Worm (Caenorhabditis elegans): ENCODE measurements around the gene C14A6.5.

The C14A6.5 gene

ce11 chrV:18138695-18139094 lies 26.0 kb downstream of the C14A6.5 start, which contains the start of gene Y37H2A.10:
Gene Y37H2A.10 (plus strand): TSS chrV:18138995.
- TF ChIP-seq nhr-25 (tag; optimal IDR thresholded peaks at IDR 0.05) (no peak), ceh-16 (tag; optimal IDR thresholded peaks at IDR 0.05) (no peak), elt-3 (tag; optimal IDR thresholded peaks at IDR 0.05) (no peak), nhr-10 (tag; optimal IDR thresholded peaks at IDR 0.05) (no peak), sem-4 (tag; optimal IDR thresholded peaks at IDR 0.05) (no peak), crh-2 (tag; optimal IDR thresholded peaks at IDR 0.05) (no peak), sma-9 (GFP tag; optimal IDR thresholded peaks at IDR 0.05) (no peak), sma-9 (tag; optimal IDR thresholded peaks at IDR 0.05) (no peak), nhr-11 (tag; optimal IDR thresholded peaks at IDR 0.05) (no peak), F13H6.1 (tag; optimal IDR thresholded peaks at IDR 0.05) (no peak), ztf-11 (tag; optimal IDR thresholded peaks at IDR 0.05) (no peak), dmd-4 (tag; optimal IDR thresholded peaks at IDR 0.05) (no peak), unc-55 (GFP tag; optimal IDR thresholded peaks at IDR 0.05) (no peak), lsy-2 (tag; optimal IDR thresholded peaks at IDR 0.05) (no peak), nhr-12 (tag; optimal IDR thresholded peaks at IDR 0.05) (no peak), aly-2 (tag; optimal IDR thresholded peaks at IDR 0.05) (no peak)

ce11 chrV:18137679-18138078 lies 27.0 kb downstream of the C14A6.5 start:
- TF ChIP-seq nhr-23 (tag; optimal IDR thresholded peaks at IDR 0.05): no peak
- TF ChIP-seq unc-62 (GFP tag; optimal IDR thresholded peaks at IDR 0.05): no peak
- TF ChIP-seq nhr-129 (tag; optimal IDR thresholded peaks at IDR 0.05): no peak
- no peak for TF ChIP-seq egl-27 (tag; optimal IDR thresholded peaks at IDR 0.05)
- no peak for TF ChIP-seq elt-3 (tag; optimal IDR thresholded peaks at IDR 0.05)
- no peak for TF ChIP-seq ztf-11 (tag; optimal IDR thresholded peaks at IDR 0.05)
- TF ChIP-seq snpc-4 (tag; optimal IDR thresholded peaks at IDR 0.05): no peak
- TF ChIP-seq fos-1 (tag; optimal IDR thresholded peaks at IDR 0.05): no peak
- no peak for TF ChIP-seq mdl-1 (tag; optimal IDR thresholded peaks at IDR 0.05)
- no peak for TF ChIP-seq nhr-77 (tag; optimal IDR thresholded peaks at IDR 0.05)
- TF ChIP-seq ztf-1 (GFP tag; conservative IDR thresholded peaks at IDR 0.05): no peak
- TF ChIP-seq sma-9 (GFP tag; optimal IDR thresholded peaks at IDR 0.05): no peak
- no peak for TF ChIP-seq sma-9 (tag; optimal IDR thresholded peaks at IDR 0.05)
- no peak for TF ChIP-seq nhr-237 (tag; optimal IDR thresholded peaks at IDR 0.05)
- no peak for TF ChIP-seq crh-2 (tag; optimal IDR thresholded peaks at IDR 0.05)
- no peak for TF ChIP-seq nhr-21 (tag; optimal IDR thresholded peaks at IDR 0.05)
- no peak for TF ChIP-seq lin-39 (tag; optimal IDR thresholded peaks at IDR 0.05)
- TF ChIP-seq dmd-4 (tag; optimal IDR thresholded peaks at IDR 0.05): no peak
- TF ChIP-seq F13H6.1 (tag; optimal IDR thresholded peaks at IDR 0.05): no peak
- no peak for TF ChIP-seq peb-1 (tag; optimal IDR thresholded peaks at IDR 0.05)

- no peak for TF ChIP-seq skn-1 (tag; optimal IDR thresholded peaks at IDR 0.05)
- TF ChIP-seq unc-55 (GFP tag; optimal IDR thresholded peaks at IDR 0.05): no peak
- TF ChIP-seq F13H6.1 (tag; optimal IDR thresholded peaks at IDR 0.05): no peak
- no peak for TF ChIP-seq gmeb-1 (tag; optimal IDR thresholded peaks at IDR 0.05)
- TF ChIP-seq elt-1 (tag; optimal IDR thresholded peaks at IDR 0.05): no peak
- TF ChIP-seq Y55F3AM.14 (GFP tag; optimal IDR thresholded peaks at IDR 0.05): no peak
- TF ChIP-seq ZK546.5 (tag; optimal IDR thresholded peaks at IDR 0.05): no peak
- no peak for TF ChIP-seq mdl-1 (tag; optimal IDR thresholded peaks at IDR 0.05)
- no peak for TF ChIP-seq sem-4 (tag; optimal IDR thresholded peaks at IDR 0.05)
- no peak for TF ChIP-seq dmd-4 (tag; optimal IDR thresholded peaks at IDR 0.05)
- TF ChIP-seq nhr-11 (tag; optimal IDR thresholded peaks at IDR 0.05): no peak
- no peak for TF ChIP-seq mab-5 (tag; optimal IDR thresholded peaks at IDR 0.05)
- TF ChIP-seq crh-2 (tag; optimal IDR thresholded peaks at IDR 0.05): no peak
- TF ChIP-seq blmp-1 (tag; optimal IDR thresholded peaks at IDR 0.05; ENCODE audit: insufficient read depth): no peak
Measured at ce11 chrV:18134378-18134777, 30.3 kb downstream of the C14A6.5 start, which contains the start of gene Y37H2A.7. Gene Y37H2A.7 (minus strand): TSS chrV:18134478.

ce11 chrV:18133177-18133576 lies 31.5 kb downstream of the C14A6.5 start, which contains the start of gene Y37H2A.18:
Gene Y37H2A.18 (minus strand): TSS chrV:18133277.
- TF ChIP-seq dmd-4 (tag; optimal IDR thresholded peaks at IDR 0.05) (no peak), mdl-1 (tag; optimal IDR thresholded peaks at IDR 0.05) (no peak), ama-1 (optimal IDR thresholded peaks at IDR 0.05) (no peak), aly-2 (tag; optimal IDR thresholded peaks at IDR 0.05) (no peak), ztf-1 (GFP tag; conservative IDR thresholded peaks at IDR 0.05) (no peak), sma-3 (GFP tag; optimal IDR thresholded peaks at IDR 0.05) (no peak), nhr-11 (tag; optimal IDR thresholded peaks at IDR 0.05) (no peak), peb-1 (tag; optimal IDR thresholded peaks at IDR 0.05) (no peak), gmeb-1 (tag; optimal IDR thresholded peaks at IDR 0.05) (no peak), nhr-129 (tag; optimal IDR thresholded peaks at IDR 0.05) (no peak), lin-13 (GFP tag; optimal IDR thresholded peaks at IDR 0.05) (no peak), zag-1 (tag; optimal IDR thresholded peaks at IDR 0.05) (no peak), unc-39 (tag; optimal IDR thresholded peaks at IDR 0.05) (no peak), ztf-4 (tag; optimal IDR thresholded peaks at IDR 0.05) (no peak), R02D3.7 (tag; optimal IDR thresholded peaks at IDR 0.05) (no peak), skn-1 (tag; optimal IDR thresholded peaks at IDR 0.05) (no peak), Y55F3AM.14 (GFP tag; optimal IDR thresholded peaks at IDR 0.05) (no peak), nhr-12 (tag; optimal IDR thresholded peaks at IDR 0.05) (no peak), C34F6.9 (tag; optimal IDR thresholded peaks at IDR 0.05) (no peak), unc-62 (GFP tag; optimal IDR thresholded peaks at IDR 0.05) (no peak)

Data from whole organism, L2 larva.